Fruit fly (Drosophila melanogaster) whole organism, embryonic: Measurements from ENCODE around the gene kirre.

Experiments used
- CG2116 ChIP-seq: fragments of 200-800 bp; sonication (Bioruptor generic); optimal IDR thresholded peaks from 3 replicates; lab custom pipeline; 2018; ENCODE audit warnings: missing biosample characterization, mild to moderate bottlenecking, missing genetic modification characterization
- CG32767 ChIP-seq: fragments of 200-800 bp; sonication (Bioruptor generic); IDR thresholded peaks from 2 replicates; pipeline ENCODE4 v1.3.6; 2022; ENCODE audit warnings: missing biosample characterization, missing genetic modification characterization
- CG4617 ChIP-seq: fragments of 200-800 bp; sonication (Bioruptor generic); optimal IDR thresholded peaks from 3 replicates; lab custom pipeline; 2016; ENCODE audit warnings: missing biosample characterization, missing genetic modification characterization, borderline replicate concordance
- CG8290 ChIP-seq, 3 experiments: fragments of 200-800 bp; sonication (Bioruptor generic); optimal IDR thresholded peaks; 2 replicates each; lab custom pipeline; 2016 to 2019; ENCODE audit warnings: missing biosample characterization in 3 of 3, missing genetic modification characterization in 3 of 3, mild to moderate bottlenecking in 2 of 3, moderate library complexity in 1 of 3
- Doc3 ChIP-seq: fragments of 200-800 bp; sonication (Bioruptor generic); IDR thresholded peaks from 3 replicates; pipeline ENCODE4 v1.3.6; 2022; ENCODE audit warnings: missing biosample characterization, missing genetic modification characterization; ENCODE audit not compliant: partially characterized antibody
- Sox100B ChIP-seq: fragments of 200-800 bp; sonication (Bioruptor generic); optimal IDR thresholded peaks from 3 replicates; lab custom pipeline; 2018; ENCODE audit warnings: missing biosample characterization, mild to moderate bottlenecking, missing genetic modification characterization
- dysf ChIP-seq: fragments of 200-800 bp; sonication (Bioruptor generic); IDR thresholded peaks from 3 replicates; pipeline ENCODE4 v1.3.6; 2022; ENCODE audit warnings: missing biosample characterization, missing genetic modification characterization
- kni ChIP-seq: fragments of 200-800 bp; sonication (Bioruptor generic); optimal IDR thresholded peaks from 3 replicates; lab custom pipeline; 2017; ENCODE audit warnings: mild to moderate bottlenecking, missing biosample characterization, missing genetic modification reagents, missing genetic modification characterization

- TF ChIP-seq kni (GFP tag; lab: Kevin White, UChicago) = no peak
- no peak for TF ChIP-seq CG4617 (GFP tag; lab: Kevin White, UChicago)
- no peak for TF ChIP-seq dysf
- no peak for TF ChIP-seq CG32767 (GFP tag; lab: Robert Waterston, UW)
- TF ChIP-seq Doc3 (GFP tag; lab: Robert Waterston, UW) = no peak
- TF ChIP-seq CG2116 (GFP tag; lab: Kevin White, UChicago) = no peak
- no peak for TF ChIP-seq CG8290 (GFP tag; optimal IDR thresholded peaks at IDR 0.05; lab: Kevin White, UChicago)
- no peak for TF ChIP-seq CG8290 (tag; optimal IDR thresholded peaks at IDR 0.05; lab: Kevin White, UChicago)
- TF ChIP-seq Sox100B (GFP tag; lab: Kevin White, UChicago) = no peak
These were observed 187.0 kb downstream of the kirre start, which contains the start of gene CG14424 for dm6 chrX:2927158-2927557.
